Fruit fly (Drosophila melanogaster) whole organism, embryonic: ENCODE data around the gene Cpr97Ea.

Experiments used
- ATbp ChIP-seq: fragments of 200-800 bp; sonication (Bioruptor generic); optimal IDR thresholded peaks from 2 replicates; lab custom pipeline; 2017; ENCODE audit warnings: missing biosample characterization, mild to moderate bottlenecking, missing genetic modification characterization, missing genetic modification reagents
- Atf3 ChIP-seq: fragments of 200-800 bp; sonication (Bioruptor generic); optimal IDR thresholded peaks from 3 replicates; lab custom pipeline; 2016; ENCODE audit warnings: missing biosample characterization, missing genetic modification characterization
- CG1024 ChIP-seq: fragments of 200-800 bp; sonication (Bioruptor generic); IDR thresholded peaks from 2 replicates; pipeline ENCODE4 v1.3.6; 2022; ENCODE audit warnings: missing biosample characterization, missing genetic modification characterization
- CG10565 ChIP-seq: fragments of 200-800 bp; sonication (Bioruptor generic); optimal IDR thresholded peaks from 3 replicates; lab custom pipeline; 2016; ENCODE audit warnings: missing biosample characterization, mild to moderate bottlenecking, missing genetic modification characterization
- CG12659 ChIP-seq: fragments of 200-800 bp; sonication (Bioruptor generic); optimal IDR thresholded peaks from 3 replicates; lab custom pipeline; 2017; ENCODE audit warnings: mild to moderate bottlenecking, missing biosample characterization, missing genetic modification reagents, missing genetic modification characterization
- CG12744 ChIP-seq: fragments of 200-800 bp; sonication (Bioruptor generic); optimal IDR thresholded peaks from 2 replicates; lab custom pipeline; 2016; ENCODE audit warnings: missing biosample characterization, missing genetic modification characterization
- CG17612 ChIP-seq: fragments of 200-800 bp; sonication (Bioruptor generic); IDR thresholded peaks from 2 replicates; pipeline ENCODE4 v1.3.6; 2022; ENCODE audit warnings: missing biosample characterization, missing genetic modification characterization
- CG31224 ChIP-seq: fragments of 200-800 bp; sonication (Bioruptor generic); IDR thresholded peaks from 2 replicates; pipeline ENCODE4 v1.3.6; 2022; ENCODE audit warnings: missing biosample characterization, missing genetic modification characterization
- CG3163 ChIP-seq: fragments of 200-800 bp; sonication (Bioruptor generic); optimal IDR thresholded peaks from 3 replicates; lab custom pipeline; 2016; ENCODE audit warnings: missing biosample characterization, missing genetic modification characterization
- CG32772 ChIP-seq: fragments of 200-800 bp; sonication (Bioruptor generic); IDR thresholded peaks from 2 replicates; pipeline ENCODE4 v1.3.6; 2022; ENCODE audit warnings: missing biosample characterization, missing genetic modification characterization
- CG3847 ChIP-seq: fragments of 200-800 bp; sonication (Bioruptor generic); IDR thresholded peaks from 2 replicates; pipeline ENCODE4 v1.3.6; 2022; ENCODE audit warnings: missing biosample characterization, missing genetic modification characterization
- CG5245 ChIP-seq: fragments of 200-800 bp; sonication (Bioruptor generic); optimal IDR thresholded peaks from 3 replicates; lab custom pipeline; 2016; ENCODE audit warnings: missing biosample characterization, missing genetic modification characterization
- CG5953 ChIP-seq: fragments of 200-800 bp; sonication (Bioruptor generic); IDR thresholded peaks from 2 replicates; pipeline ENCODE4 v1.3.6; 2022; ENCODE audit warnings: missing biosample characterization, missing genetic modification characterization
- CG7786 ChIP-seq: fragments of 200-800 bp; sonication (Bioruptor generic); optimal IDR thresholded peaks from 2 replicates; lab custom pipeline; 2016; ENCODE audit warnings: missing biosample characterization, missing genetic modification characterization
- CG9609 ChIP-seq: fragments of 200-800 bp; sonication (Bioruptor generic); optimal IDR thresholded peaks from 3 replicates; lab custom pipeline; 2016; ENCODE audit warnings: missing biosample characterization, missing genetic modification characterization
- Gsc ChIP-seq: fragments of 200-800 bp; sonication (Bioruptor generic); IDR thresholded peaks from 2 replicates; pipeline ENCODE4 v1.3.6; 2022; ENCODE audit warnings: missing biosample characterization, missing genetic modification characterization
- Hmx ChIP-seq: fragments of 200-800 bp; sonication (Bioruptor generic); optimal IDR thresholded peaks from 2 replicates; lab custom pipeline; 2016; ENCODE audit warnings: missing biosample characterization, missing genetic modification characterization
- Kr ChIP-seq: fragments of 200-800 bp; sonication (Bioruptor generic); optimal IDR thresholded peaks from 2 replicates; lab custom pipeline; 2017; ENCODE audit warnings: missing biosample characterization, mild to moderate bottlenecking, missing genetic modification characterization
- Nf-YC ChIP-seq: fragments of 200-800 bp; optimal IDR thresholded peaks from 3 replicates; lab custom pipeline; 2019; ENCODE audit warnings: missing biosample characterization, mild to moderate bottlenecking, missing genetic modification characterization, moderate library complexity
- Pdp1 ChIP-seq, 2 experiments: fragments of 200-800 bp; sonication (Bioruptor generic); optimal IDR thresholded peaks; 3 replicates each; lab custom pipeline; 2016; ENCODE audit warnings: missing biosample characterization in 2 of 2, missing genetic modification characterization in 2 of 2, mild to moderate bottlenecking in 1 of 2, moderate library complexity in 1 of 2
- Rfx ChIP-seq: fragments of 200-800 bp; sonication (Bioruptor generic); IDR thresholded peaks from 2 replicates; pipeline ENCODE4 v1.3.6; 2022; ENCODE audit warnings: missing biosample characterization, missing genetic modification characterization
- Rx ChIP-seq: fragments of 200-800 bp; sonication (Bioruptor generic); IDR thresholded peaks from 2 replicates; pipeline ENCODE4 v1.3.6; 2022; ENCODE audit warnings: missing biosample characterization, missing genetic modification characterization
- Spps ChIP-seq: fragments of 200-800 bp; sonication (Bioruptor generic); optimal IDR thresholded peaks from 2 replicates; lab custom pipeline; 2018; ENCODE audit warnings: missing biosample characterization, mild to moderate bottlenecking, missing genetic modification characterization
- ase ChIP-seq: fragments of 200-800 bp; sonication (Bioruptor generic); IDR thresholded peaks from 3 replicates; pipeline ENCODE4 v1.3.6; 2022; ENCODE audit warnings: missing biosample characterization, missing genetic modification characterization
- bab2 ChIP-seq: fragments of 200-800 bp; sonication (Bioruptor generic); optimal IDR thresholded peaks from 2 replicates; lab custom pipeline; 2016; ENCODE audit warnings: missing biosample characterization, missing genetic modification characterization
- ci ChIP-seq: fragments of 200-800 bp; sonication (Bioruptor generic); IDR thresholded peaks from 3 replicates; pipeline ENCODE4 v1.3.6; 2022; ENCODE audit warnings: missing biosample characterization, missing genetic modification characterization
- dysf ChIP-seq: fragments of 200-800 bp; sonication (Bioruptor generic); IDR thresholded peaks from 3 replicates; pipeline ENCODE4 v1.3.6; 2022; ENCODE audit warnings: missing biosample characterization, missing genetic modification characterization
- fd3F ChIP-seq: fragments of 200-800 bp; sonication (Bioruptor generic); optimal IDR thresholded peaks from 2 replicates; lab custom pipeline; 2018; ENCODE audit warnings: missing biosample characterization, mild to moderate bottlenecking, missing genetic modification characterization, moderate library complexity
- grau ChIP-seq: fragments of 200-800 bp; optimal IDR thresholded peaks from 3 replicates; lab custom pipeline; 2019; ENCODE audit warnings: missing biosample characterization, mild to moderate bottlenecking, missing genetic modification characterization, moderate library complexity
- kah ChIP-seq: fragments of 200-800 bp; sonication (Bioruptor generic); optimal IDR thresholded peaks from 2 replicates; lab custom pipeline; 2018; ENCODE audit warnings: missing biosample characterization, mild to moderate bottlenecking, missing genetic modification characterization
- lmd ChIP-seq: fragments of 200-800 bp; sonication (Bioruptor generic); IDR thresholded peaks from 2 replicates; pipeline ENCODE4 v1.3.6; 2022; ENCODE audit warnings: missing biosample characterization, missing genetic modification characterization
- org-1 ChIP-seq: fragments of 200-800 bp; sonication (Bioruptor generic); optimal IDR thresholded peaks from 2 replicates; lab custom pipeline; 2017; ENCODE audit warnings: missing biosample characterization, missing genetic modification characterization
- pho ChIP-seq: fragments of 200-800 bp; sonication (Bioruptor generic); optimal IDR thresholded peaks from 2 replicates; lab custom pipeline; 2016; ENCODE audit warnings: missing biosample characterization, missing genetic modification characterization
- phol ChIP-seq: fragments of 200-800 bp; sonication (Bioruptor generic); optimal IDR thresholded peaks from 3 replicates; lab custom pipeline; 2018; ENCODE audit warnings: missing biosample characterization, mild to moderate bottlenecking, missing genetic modification characterization, moderate library complexity
- sens ChIP-seq: fragments of 200-800 bp; sonication (Bioruptor generic); peaks from one replicate; lab custom pipeline; 2016; ENCODE audit warnings: missing biosample characterization, missing genetic modification characterization
- sens-2 ChIP-seq: fragments of 200-800 bp; sonication (Bioruptor generic); IDR thresholded peaks from 2 replicates; pipeline ENCODE4 v1.3.6; 2022; ENCODE audit warnings: missing biosample characterization, missing genetic modification characterization
- sob ChIP-seq: fragments of 200-800 bp; sonication (Bioruptor generic); IDR thresholded peaks from 2 replicates; pipeline ENCODE4 v1.3.6; 2022; ENCODE audit warnings: missing biosample characterization, missing genetic modification characterization
- sr ChIP-seq: fragments of 200-800 bp; sonication (Bioruptor generic); IDR thresholded peaks from 3 replicates; pipeline ENCODE4 v1.3.6; 2022; ENCODE audit warnings: missing biosample characterization, missing genetic modification characterization
- twi ChIP-seq: fragments of 200-800 bp; optimal IDR thresholded peaks from 2 replicates; lab custom pipeline; 2019; ENCODE audit warnings: missing biosample characterization, mild to moderate bottlenecking, missing genetic modification characterization, moderate library complexity
- tx ChIP-seq: fragments of 200-800 bp; sonication (Bioruptor generic); optimal IDR thresholded peaks from 2 replicates; lab custom pipeline; 2016; ENCODE audit warnings: missing biosample characterization, missing genetic modification characterization
- wdn ChIP-seq: fragments of 200-800 bp; sonication (Bioruptor generic); IDR thresholded peaks from 2 replicates; pipeline ENCODE4 v1.3.6; 2022; ENCODE audit warnings: missing biosample characterization, missing genetic modification characterization

Cpr97Ea gene

dm6 chr3R:27129580-27130385 lies 42.2 kb upstream of the Cpr97Ea start (continued):
- TF ChIP-seq dysf (GFP tag; lab: Robert Waterston, UW) (peak; percentile 66; the same call in 2 of the 3 replicates), CG32772 (GFP tag; lab: Robert Waterston, UW) (0 out of 2 replicates have a peak, but pooled peaks have one; percentile 56), CG31224 (0 out of 2 replicates have a peak, but pooled peaks have one; percentile 21), sob (GFP tag; lab: Robert Waterston, UW) (no peak), CG12659 (GFP tag; lab: Kevin White, UChicago) (peak; percentile 13), bab2 (GFP tag; lab: Kevin White, UChicago) (peak; percentile 8), pho (peak; percentile 3), CG7786 (GFP tag; lab: Kevin White, UChicago) (peak; percentile 41), sens (peak; percentile 76), CG3163 (GFP tag; lab: Kevin White, UChicago) (peak; percentile 10), Rfx (GFP tag; lab: Robert Waterston, UW) (peak; percentile 72)
- TF ChIP-seq, all 482 proteins: peak for 79

- TF ChIP-seq grau = no peak
- no peak for TF ChIP-seq CG9609
- no peak for TF ChIP-seq Hmx (GFP tag; lab: Kevin White, UChicago)
- TF ChIP-seq org-1 (GFP tag; lab: Kevin White, UChicago) = no peak
- TF ChIP-seq CG3847 (GFP tag; lab: Robert Waterston, UW) = no peak
- TF ChIP-seq CG5953 (GFP tag; lab: Robert Waterston, UW) = no peak
- TF ChIP-seq CG17612 (GFP tag; lab: Robert Waterston, UW) = no peak
- no peak for TF ChIP-seq twi (tag; lab: Kevin White, UChicago)
- no peak for TF ChIP-seq Nf-YC (tag; lab: Kevin White, UChicago)
- TF ChIP-seq Rx (GFP tag; lab: Robert Waterston, UW) = no peak
- no peak for TF ChIP-seq Pdp1 (GFP tag; optimal IDR thresholded peaks at IDR 0.05; lab: Kevin White, UChicago)
- no peak for TF ChIP-seq ase (GFP tag; lab: Robert Waterston, UW)
- TF ChIP-seq, all 482 proteins: peak for 0
These were observed 41.1 kb upstream of the Cpr97Ea start for dm6 chr3R:27128723-27129122.

- TF ChIP-seq lmd (no peak), Gsc (GFP tag; lab: Robert Waterston, UW) (no peak), kah (no peak), Spps (no peak), CG10565 (GFP tag; lab: Kevin White, UChicago) (no peak), fd3F (GFP tag; lab: Kevin White, UChicago) (no peak), CG5245 (no peak), tx (GFP tag; lab: Kevin White, UChicago) (no peak), Pdp1 (GFP tag; optimal IDR thresholded peaks at IDR 0.05; lab: Kevin White, UChicago) (no peak), CG12744 (no peak), CG1024 (no peak), phol (tag; lab: Kevin White, UChicago) (no peak), Atf3 (GFP tag; lab: Kevin White, UChicago) (no peak)
These were observed 37.0 kb upstream of the Cpr97Ea start, which contains the start of gene CG6059 for dm6 chr3R:27124588-27124987. TSS of gene CG6059 (minus strand) at chr3R:27124688.

- no peak for TF ChIP-seq sr
- TF ChIP-seq wdn (GFP tag; lab: Robert Waterston, UW) = no peak
- no peak for TF ChIP-seq sens-2 (GFP tag; lab: Robert Waterston, UW)
- TF ChIP-seq ATbp = no peak
- no peak for TF ChIP-seq ci
- TF ChIP-seq Kr (GFP tag; lab: Kevin White, UChicago) = no peak
These were observed 30.8 kb upstream of the Cpr97Ea start, which contains the start of gene CG5882 for dm6 chr3R:27118346-27118745. TSS of gene CG5882 (plus strand) at chr3R:27118646.
